Fruit fly (Drosophila melanogaster) whole organism, wandering third instar larva: Measurements from ENCODE around the gene CG7668.

Experiments
- Abd-B ChIP-seq: fragments of >200 bp; optimal IDR thresholded peaks from 2 replicates; lab custom pipeline; 2017; ENCODE audit warnings: missing biosample characterization, missing genetic modification characterization
- CG32264 ChIP-seq: fragments of 200-800 bp; sonication (Bioruptor generic); optimal IDR thresholded peaks from 2 replicates; lab custom pipeline; 2016; ENCODE audit warnings: missing biosample characterization, missing genetic modification characterization
- CG9705 ChIP-seq: fragments of 200-800 bp; sonication (Bioruptor generic); optimal IDR thresholded peaks from 2 replicates; lab custom pipeline; 2018; ENCODE audit warnings: missing biosample characterization, mild to moderate bottlenecking, missing genetic modification characterization
- CrebA ChIP-seq: fragments of 200-800 bp; sonication (Bioruptor generic); optimal IDR thresholded peaks from 2 replicates; lab custom pipeline; 2016; ENCODE audit warnings: missing biosample characterization, mild to moderate bottlenecking, missing genetic modification characterization, borderline replicate concordance
- Dfd ChIP-seq: fragments of >200 bp; optimal IDR thresholded peaks from 2 replicates; lab custom pipeline; 2017; ENCODE audit warnings: missing biosample characterization, missing genetic modification characterization
- Dif ChIP-seq: fragments of 200-275, 200-300 bp; sonication (Bioruptor generic); optimal IDR thresholded peaks from 2 replicates; lab custom pipeline; 2018; ENCODE audit warnings: missing biosample characterization, missing genetic modification characterization; ENCODE audit not compliant: partially characterized antibody
- GATAd ChIP-seq: sonication (Bioruptor generic); optimal IDR thresholded peaks from 2 replicates; lab custom pipeline; 2016; ENCODE audit warnings: missing biosample characterization, missing genetic modification characterization
- HLH106 ChIP-seq: fragments of 200-800 bp; optimal IDR thresholded peaks from 3 replicates; lab custom pipeline; 2019; ENCODE audit warnings: missing biosample characterization, mild to moderate bottlenecking, missing genetic modification characterization, moderate library complexity
- Hnf4 ChIP-seq: fragments of 200-800 bp; sonication (Bioruptor generic); optimal IDR thresholded peaks from 2 replicates; lab custom pipeline; 2016; ENCODE audit warnings: missing biosample characterization, mild to moderate bottlenecking, missing genetic modification characterization
- Hr78 ChIP-seq: fragments of >200 bp; optimal IDR thresholded peaks from 2 replicates; lab custom pipeline; 2017; ENCODE audit warnings: missing biosample characterization, missing genetic modification characterization
- Hr83 ChIP-seq: fragments of 200-300 bp; sonication (Bioruptor generic); optimal IDR thresholded peaks from 2 replicates; lab custom pipeline; 2016; ENCODE audit warnings: missing biosample characterization, mild to moderate bottlenecking, missing genetic modification characterization, moderate library complexity; ENCODE audit not compliant: poor library complexity, severe bottlenecking
- Jra ChIP-seq: sonication (Bioruptor generic); optimal IDR thresholded peaks from 2 replicates; lab custom pipeline; 2016; ENCODE audit warnings: missing biosample characterization, missing genetic modification characterization
- Mio ChIP-seq: sonication (Bioruptor generic); optimal IDR thresholded peaks from 2 replicates; lab custom pipeline; 2016; ENCODE audit warnings: missing biosample characterization, missing genetic modification characterization
- Myc ChIP-seq: fragments of >200 bp; optimal IDR thresholded peaks from 2 replicates; lab custom pipeline; 2017
- N ChIP-seq: fragments of >200 bp; optimal IDR thresholded peaks from 2 replicates; lab custom pipeline; 2018; ENCODE audit warnings: missing biosample characterization, missing external identifiers, missing genetic modification characterization
- OdsH ChIP-seq: fragments of 200-800 bp; sonication (Bioruptor generic); optimal IDR thresholded peaks from 2 replicates; lab custom pipeline; 2016; ENCODE audit warnings: missing biosample characterization, mild to moderate bottlenecking, missing genetic modification characterization
- Rel ChIP-seq, 2 experiments: fragments of 200-800 bp; sonication (Bioruptor generic) in 1 of 2; optimal IDR thresholded peaks; 2 replicates in 1 of 2; 3 replicates in 1 of 2; lab custom pipeline; 2016 to 2019; ENCODE audit warnings: mild to moderate bottlenecking in 2 of 2, missing biosample characterization in 2 of 2, missing genetic modification characterization in 2 of 2, moderate library complexity in 1 of 2
- Sp1 ChIP-seq: fragments of 200-800 bp; sonication (Bioruptor generic); optimal IDR thresholded peaks from 3 replicates; lab custom pipeline; 2019; ENCODE audit warnings: missing biosample characterization, mild to moderate bottlenecking, missing genetic modification characterization, moderate library complexity
- Vsx2 ChIP-seq: fragments of 200-300, 225-300 bp; sonication (Bioruptor generic); optimal IDR thresholded peaks from 2 replicates; lab custom pipeline; 2018; ENCODE audit warnings: missing biosample characterization, missing genetic modification characterization; ENCODE audit not compliant: partially characterized antibody
- br ChIP-seq: fragments of 200-800 bp; sonication (Bioruptor generic); optimal IDR thresholded peaks from 2 replicates; lab custom pipeline; 2016; ENCODE audit warnings: missing biosample characterization, missing genetic modification characterization
- brk ChIP-seq: fragments of 200-800 bp; sonication (Bioruptor generic); optimal IDR thresholded peaks from 2 replicates; lab custom pipeline; 2016; ENCODE audit warnings: missing biosample characterization, mild to moderate bottlenecking, missing genetic modification characterization
- dl ChIP-seq, 2 experiments: fragments of 175-275, 200-275 bp in 1 of 2; fragments of 200-275 bp in 1 of 2; sonication (Bioruptor generic); optimal IDR thresholded peaks; lab custom pipeline; 2018; ENCODE audit warnings: mild to moderate bottlenecking in 2 of 2, missing biosample characterization in 2 of 2, missing genetic modification characterization in 2 of 2, moderate library complexity in 2 of 2; ENCODE audit not compliant: partially characterized antibody in 2 of 2, insufficient read depth in 1 of 2
- dmrt93B ChIP-seq: fragments of 200-800 bp; sonication (Bioruptor generic); optimal IDR thresholded peaks from 2 replicates; lab custom pipeline; 2018; ENCODE audit warnings: missing biosample characterization, mild to moderate bottlenecking, missing genetic modification characterization
- dsf ChIP-seq: sonication (Bioruptor generic); optimal IDR thresholded peaks from 2 replicates; lab custom pipeline; 2016; ENCODE audit warnings: missing biosample characterization, missing genetic modification characterization, borderline replicate concordance
- ey ChIP-seq: fragments of 200-800 bp; sonication (Bioruptor generic); optimal IDR thresholded peaks from 2 replicates; lab custom pipeline; 2016; ENCODE audit warnings: missing biosample characterization, missing genetic modification characterization
- foxo ChIP-seq, 2 experiments: fragments of 200-800 bp; sonication (Bioruptor generic); optimal IDR thresholded peaks; 2 replicates in 1 of 2; 3 replicates in 1 of 2; lab custom pipeline; 2016 to 2017; ENCODE audit warnings: missing biosample characterization in 2 of 2, missing genetic modification characterization in 2 of 2
- fru ChIP-seq: fragments of 200-800 bp; sonication (Bioruptor generic); optimal IDR thresholded peaks from 3 replicates; lab custom pipeline; 2016; ENCODE audit warnings: missing biosample characterization, mild to moderate bottlenecking, missing genetic modification characterization
- h ChIP-seq: fragments of 200-800 bp; sonication (Bioruptor generic); optimal IDR thresholded peaks from 3 replicates; lab custom pipeline; 2016; ENCODE audit warnings: missing biosample characterization, mild to moderate bottlenecking, missing genetic modification characterization
- jim ChIP-seq: fragments of 175-275, 200-325 bp; sonication (Bioruptor generic); optimal IDR thresholded peaks from 2 replicates; lab custom pipeline; 2016; ENCODE audit warnings: missing biosample characterization, mild to moderate bottlenecking, missing genetic modification characterization
- lola ChIP-seq: fragments of >200 bp; optimal IDR thresholded peaks from 2 replicates; lab custom pipeline; 2017; ENCODE audit warnings: missing biosample characterization, missing genetic modification characterization
- pan ChIP-seq: fragments of >200 bp; optimal IDR thresholded peaks from 2 replicates; lab custom pipeline; 2017
- psq ChIP-seq: fragments of 200-800 bp; sonication (Bioruptor generic); optimal IDR thresholded peaks from 3 replicates; lab custom pipeline; 2017; ENCODE audit warnings: missing biosample characterization, mild to moderate bottlenecking, missing genetic modification characterization, moderate library complexity
- rgr ChIP-seq: fragments of 200-800 bp; sonication (Bioruptor generic); optimal IDR thresholded peaks from 3 replicates; lab custom pipeline; 2016; ENCODE audit warnings: missing biosample characterization, mild to moderate bottlenecking, missing genetic modification characterization
- sage ChIP-seq: fragments of 200-800 bp; sonication (Bioruptor generic); optimal IDR thresholded peaks from 2 replicates; lab custom pipeline; 2016; ENCODE audit warnings: missing biosample characterization, mild to moderate bottlenecking, missing genetic modification characterization
- sv ChIP-seq: fragments of 200-800 bp; sonication (Bioruptor generic); optimal IDR thresholded peaks from 3 replicates; lab custom pipeline; 2016; ENCODE audit warnings: missing biosample characterization, missing genetic modification characterization
- tai ChIP-seq: sonication (Bioruptor generic); optimal IDR thresholded peaks from 2 replicates; lab custom pipeline; 2016; ENCODE audit warnings: missing biosample characterization, missing genetic modification characterization
- usp ChIP-seq: fragments of >200 bp; optimal IDR thresholded peaks from 2 replicates; lab custom pipeline; 2017; ENCODE audit warnings: missing biosample characterization, missing genetic modification characterization
- woc ChIP-seq: sonication (Bioruptor generic); optimal IDR thresholded peaks from 2 replicates; lab custom pipeline; 2016; ENCODE audit warnings: missing biosample characterization, mild to moderate bottlenecking, missing genetic modification characterization

CG7668 gene

dm6 chr3L:20002482-20003234 is at the start of gene CG7668:
Gene CG7668 (plus strand): TSS chr3L:20002736.
- TF ChIP-seq ey (GFP tag; lab: Kevin White, UChicago) (peak; percentile 88), dmrt93B (GFP tag; lab: Kevin White, UChicago) (peak; percentile 76), Rel (GFP tag; optimal IDR thresholded peaks at IDR 0.05; lab: Kevin White, UChicago) (peak; percentile 40), Rel (tag; optimal IDR thresholded peaks at IDR 0.05; lab: Kevin White, UChicago) (peak; percentile 80), sage (GFP tag; lab: Kevin White, UChicago) (peak; percentile 73), fru (peak; percentile 91), Hr83 (GFP tag; lab: Kevin White, UChicago) (peak; percentile 81), lola (GFP tag; lab: Kevin White, UChicago) (no peak), GATAd (GFP tag; lab: Kevin White, UChicago) (peak; percentile 37), CG9705 (GFP tag; lab: Kevin White, UChicago) (peak; percentile 89), usp (GFP tag; lab: Kevin White, UChicago) (no peak), Vsx2 (no peak), N (GFP tag; lab: Kevin White, UChicago) (no peak), foxo (GFP tag; optimal IDR thresholded peaks at IDR 0.05; lab: Kevin White, UChicago) (peak in 1 of 2 experiments; percentile 94), rgr (GFP tag; lab: Kevin White, UChicago) (peak; percentile 93), Myc (lab: Kevin White, UChicago) (no peak), Hr78 (GFP tag; lab: Kevin White, UChicago) (no peak), OdsH (peak; percentile 90), Dfd (GFP tag; lab: Kevin White, UChicago) (no peak), tai (GFP tag; lab: Kevin White, UChicago) (peak; percentile 75), Mio (GFP tag; lab: Kevin White, UChicago) (no peak), Abd-B (GFP tag; lab: Kevin White, UChicago) (no peak), h (GFP tag; lab: Kevin White, UChicago) (peak; percentile 93), jim (no peak), CrebA (peak; percentile 63), sv (GFP tag; lab: Kevin White, UChicago) (peak; percentile 85), Hnf4 (GFP tag; lab: Kevin White, UChicago) (peak; percentile 87), brk (GFP tag; lab: Kevin White, UChicago) (peak; percentile 86), Dif (no peak), CG32264 (GFP tag; lab: Kevin White, UChicago) (peak; percentile 65), dsf (GFP tag; lab: Kevin White, UChicago) (peak; percentile 69), br (GFP tag; lab: Kevin White, UChicago) (peak; percentile 89), pan (lab: Kevin White, UChicago) (peak; percentile 28), HLH106 (peak; percentile 95), Sp1 (GFP tag; lab: Kevin White, UChicago) (peak; percentile 95), woc (peak; percentile 79), dl (GFP tag; optimal IDR thresholded peaks at IDR 0.05; lab: Kevin White, UChicago; ENCODE audit: insufficient read depth in 1 of 2, partially characterized antibody in 2 of 2) (no peak), Jra (GFP tag; lab: Kevin White, UChicago) (peak; percentile 75), psq (peak; percentile 81)

- TF ChIP-seq sv (GFP tag; lab: Kevin White, UChicago) = no peak
Measured at dm6 chr3L:19953612-19954011, 48.9 kb upstream of the CG7668 start, which contains the start of gene CG42655. Gene CG42655 (minus strand): TSS chr3L:19953712.
